Worm (Caenorhabditis elegans): ENCODE measurements around the gene C39B5.10.

DNA sequence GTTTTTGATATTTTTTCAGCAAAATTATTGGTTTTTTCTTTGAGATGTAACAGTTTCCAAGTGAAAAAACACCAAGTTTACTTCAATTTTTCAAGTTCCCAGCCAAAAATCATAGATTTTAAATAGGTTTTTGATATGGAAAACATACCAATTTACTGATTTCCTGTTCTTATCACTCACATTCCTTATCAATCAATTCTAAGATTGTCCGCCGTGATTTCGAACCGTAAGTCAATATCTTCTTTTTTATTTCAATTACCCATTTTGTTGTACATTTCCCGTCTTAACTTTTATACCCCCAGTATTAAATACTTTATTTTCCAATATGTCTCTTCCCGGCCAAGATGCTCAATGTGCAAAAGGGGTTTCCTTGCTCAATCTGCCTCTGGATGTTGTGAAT, 15.0 kb downstream of the C39B5.10 start, which contains the start of gene fbxa-38:
- TF ChIP-seq dao-5 (tag; optimal IDR thresholded peaks at IDR 0.05) (no peak), him-1 (tag; optimal IDR thresholded peaks at IDR 0.05) (no peak), W03F9.2 (tag; optimal IDR thresholded peaks at IDR 0.05) (no peak)

Data from whole organism, L4/young adult.